Worm (Caenorhabditis elegans): ENCODE results near the gene srx-96.

The srx-96 gene

DNA sequence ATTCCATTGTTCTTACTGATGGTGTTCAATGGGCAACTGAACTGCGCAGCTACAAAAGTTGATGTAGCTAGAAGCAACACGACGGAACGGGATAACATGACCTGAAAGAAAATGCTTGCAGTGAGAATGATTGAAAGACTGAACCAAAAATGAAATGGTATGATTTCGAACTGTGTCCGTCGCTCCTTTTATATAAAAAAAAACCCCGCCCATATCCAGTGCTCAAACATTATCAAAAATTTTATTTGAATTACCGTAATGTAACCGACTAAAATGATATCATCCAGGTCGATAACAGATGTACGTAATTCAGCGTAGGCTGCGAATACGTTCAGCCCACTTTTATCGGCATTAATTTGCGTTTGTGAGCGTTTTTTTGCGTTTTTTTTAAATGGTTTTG is 27.2 kb downstream of the srx-96 start, which contains the start of gene irg-5 (continued):
- TF ChIP-seq nhr-120 (GFP tag; IDR thresholded peaks at IDR 0.05) = no peak
- no peak for TF ChIP-seq attf-3 (GFP tag; conservative IDR thresholded peaks at IDR 0.05)
- TF ChIP-seq ztf-25 (GFP tag; IDR thresholded peaks at IDR 0.05) = no peak
- no peak for TF ChIP-seq C17E4.6 (GFP tag; IDR thresholded peaks at IDR 0.05)

DNA sequence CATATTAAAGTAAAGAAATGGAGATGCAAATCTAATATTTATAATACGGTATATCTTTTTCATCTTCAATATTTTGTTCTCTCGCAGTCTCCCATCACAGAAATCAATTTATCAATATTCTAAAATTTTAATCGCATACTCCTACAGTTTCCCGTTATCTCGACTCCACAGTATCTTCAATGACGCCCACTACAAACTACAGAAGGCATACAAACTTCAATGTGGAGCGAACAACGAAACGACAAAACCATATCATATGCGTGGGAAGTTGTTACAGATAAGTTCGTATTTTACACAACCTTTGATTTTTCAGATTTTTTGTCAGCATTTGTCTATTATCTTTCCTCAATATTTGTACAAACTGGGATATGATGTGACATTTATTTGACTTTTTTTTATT is 28.7 kb downstream of the srx-96 start:
- no peak for TF ChIP-seq Y95B8A.8 (GFP tag; IDR thresholded peaks at IDR 0.05)
- peak; percentile 49 for TF ChIP-seq nhr-80 (tag; optimal IDR thresholded peaks at IDR 0.05)

DNA sequence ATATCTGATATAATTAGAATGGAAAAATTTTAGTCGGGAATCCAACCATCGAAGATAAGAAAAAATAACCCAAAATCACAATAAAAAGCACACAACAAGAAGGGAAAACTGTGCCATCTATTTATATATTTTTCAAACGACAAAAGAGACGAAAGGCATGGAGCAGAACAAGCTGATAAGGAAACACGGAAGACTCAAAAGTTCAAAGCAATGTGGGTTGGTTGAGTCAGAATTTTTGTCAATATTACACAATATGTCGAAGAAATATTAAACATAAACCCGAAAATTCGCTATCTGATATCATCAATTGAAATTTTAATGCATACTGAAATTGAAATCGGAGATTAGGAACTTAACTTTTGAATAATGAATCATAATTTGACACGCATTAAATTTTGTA is 33.7 kb downstream of the srx-96 start, which contains the start of gene F35E12.9:
Gene F35E12.9 (minus strand): TSS at position 227 of the 400 bp plus-strand sequence.
- TF ChIP-seq nhr-80 (tag; optimal IDR thresholded peaks at IDR 0.05) = peak; percentile 84
- no peak for TF ChIP-seq tbx-9 (tag; optimal IDR thresholded peaks at IDR 0.05; ENCODE audit: borderline replicate concordance)

DNA sequence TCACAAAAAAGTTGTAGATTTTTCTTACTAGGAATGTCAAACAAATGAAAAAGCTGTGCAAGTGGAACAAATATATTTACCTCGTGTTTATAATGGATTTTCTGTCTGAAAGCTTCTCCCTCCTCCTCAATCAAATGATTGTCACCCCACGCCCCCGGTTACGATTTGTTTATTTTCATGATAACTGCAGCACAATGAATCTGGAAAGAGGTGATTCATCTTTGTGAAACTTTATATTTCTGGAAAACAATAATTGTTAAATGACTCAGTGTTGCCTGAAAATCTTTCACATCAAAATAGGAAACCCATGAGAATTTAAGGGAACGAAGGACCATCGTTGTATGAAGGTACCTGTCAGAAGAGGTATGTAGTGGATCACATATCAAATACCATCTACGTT is 37.5 kb downstream of the srx-96 start, which contains the start of gene F35E12.10:
Gene F35E12.10 (minus strand): TSS at position 101 of the 400 bp plus-strand sequence.
- TF ChIP-seq dpl-1 (GFP tag; optimal IDR thresholded peaks at IDR 0.05) (no peak), sea-2 (GFP tag; IDR thresholded peaks at IDR 0.05) (no peak), nhr-90 (tag; optimal IDR thresholded peaks at IDR 0.05) (no peak), hrde-1 (tag; optimal IDR thresholded peaks at IDR 0.05; ENCODE audit: borderline replicate concordance) (no peak), ceh-27 (GFP tag; optimal IDR thresholded peaks at IDR 0.05) (no peak)

DNA sequence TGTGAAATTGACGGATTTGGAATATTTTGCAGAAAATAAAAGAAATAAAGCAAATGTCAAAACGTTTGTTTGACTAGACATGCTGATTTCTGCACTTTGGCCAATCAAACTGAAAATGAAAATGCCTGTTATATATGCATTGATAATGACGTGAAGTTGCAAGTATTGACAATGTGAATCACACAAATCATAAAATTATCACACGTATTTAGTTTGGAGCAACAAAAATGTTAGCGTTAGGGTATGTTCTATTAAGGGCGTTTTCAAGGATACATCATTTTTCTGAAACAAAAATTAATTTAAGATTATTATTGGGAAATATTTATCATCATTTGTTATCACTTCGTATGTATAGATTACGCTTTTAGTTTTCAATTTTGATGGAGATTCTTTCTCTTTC is 40.7 kb downstream of the srx-96 start, which contains the start of gene cld-9:
Gene cld-9 (minus strand): TSS at position 81 of the 400 bp plus-strand sequence.
- TF ChIP-seq nhr-80 (tag; optimal IDR thresholded peaks at IDR 0.05) (peak; percentile 52), F49E8.2 (tag; optimal IDR thresholded peaks at IDR 0.05; ENCODE audit: insufficient read depth) (no peak)

DNA sequence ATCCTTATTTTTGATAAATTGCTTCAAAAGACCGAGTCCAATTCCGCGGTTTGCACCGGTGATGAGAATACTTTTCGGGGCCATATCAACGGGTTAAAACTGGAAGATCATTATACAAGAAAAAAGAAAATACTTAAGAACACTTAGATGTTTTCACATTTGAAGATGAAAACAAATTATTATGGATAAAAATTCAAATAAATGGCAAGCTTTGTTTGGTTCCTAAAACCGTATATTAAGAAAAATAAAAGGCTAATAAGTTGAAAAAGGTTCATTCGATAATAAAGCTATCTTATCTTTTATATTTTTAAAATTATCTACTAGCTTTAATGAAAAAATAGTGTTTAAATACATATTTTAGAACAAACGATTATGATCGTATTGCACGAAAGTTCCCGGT is 42.3 kb downstream of the srx-96 start, which contains the start of gene F20G2.1:
Gene F20G2.1 (minus strand): TSS at position 101 of the 400 bp plus-strand sequence.
- TF ChIP-seq pbrm-1 (GFP tag; IDR thresholded peaks at IDR 0.05) (no peak), ZK185.1 (tag; optimal IDR thresholded peaks at IDR 0.05; ENCODE audit: poor library complexity, severe bottlenecking) (no peak)

DNA sequence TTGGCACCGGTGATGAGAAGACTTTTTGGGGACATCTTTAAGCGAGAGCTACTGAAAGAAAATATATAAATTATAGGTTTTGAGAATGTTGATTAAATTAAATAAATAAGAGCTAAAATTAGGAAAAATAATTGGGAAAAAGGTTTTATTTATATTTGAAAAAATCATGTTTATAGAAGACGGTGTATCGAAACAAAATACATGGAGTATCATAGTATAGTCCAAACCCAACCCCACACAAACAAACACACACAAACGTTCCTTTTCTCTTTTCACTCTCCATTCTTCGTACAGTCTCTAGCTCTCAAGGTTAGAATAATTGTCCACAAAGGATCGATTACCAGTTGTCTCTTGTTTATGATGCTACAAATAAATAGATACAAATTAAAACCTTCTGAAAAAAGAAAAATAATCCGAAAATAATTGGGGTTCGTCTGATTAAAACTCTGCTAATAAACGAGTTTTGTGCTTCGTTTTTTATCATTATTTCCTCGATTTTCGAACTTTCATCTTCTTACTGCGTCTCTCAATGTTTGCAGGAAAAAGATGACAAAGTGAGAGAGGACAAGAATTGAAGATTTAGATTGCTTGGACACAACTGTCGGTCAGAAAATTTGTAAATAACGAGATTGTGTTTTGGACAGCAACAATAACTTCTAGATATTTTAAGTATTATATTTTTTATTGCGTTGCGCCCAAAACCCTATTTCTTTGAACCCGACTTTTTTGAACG is 45.4 kb downstream of the srx-96 start, which contains the start of gene F20G2.2:
Gene F20G2.2 (minus strand): TSS at position 51 of the 733 bp plus-strand sequence.
- TF ChIP-seq nhr-80 (tag; optimal IDR thresholded peaks at IDR 0.05) (peak; percentile 23), ets-4 (GFP tag; optimal IDR thresholded peaks at IDR 0.05) (no peak)

DNA sequence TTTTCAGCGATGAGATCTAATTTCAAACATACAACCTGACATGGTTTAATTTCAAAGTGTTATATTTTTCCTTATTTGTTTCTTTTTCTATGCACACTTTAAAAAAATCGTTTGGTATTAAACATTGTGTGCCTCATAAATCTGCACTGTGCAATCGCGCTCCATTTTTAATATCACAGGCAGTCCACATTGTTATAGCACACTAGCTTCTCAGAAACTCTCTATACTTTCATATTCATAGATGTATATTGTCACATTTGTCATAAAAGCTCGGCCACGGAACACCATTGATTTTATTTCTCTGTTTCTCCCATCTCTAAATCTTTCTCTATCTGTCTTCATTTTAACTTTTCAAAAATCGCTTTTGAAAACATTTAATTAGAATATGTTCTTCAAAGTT is 46.2 kb downstream of the srx-96 start:
- TF ChIP-seq attf-5 (GFP tag; optimal IDR thresholded peaks at IDR 0.05) (peak; percentile 20), nhr-179 (tag; optimal IDR thresholded peaks at IDR 0.05) (no peak)
